Fruit fly (Drosophila melanogaster) whole organism, pupa: ENCODE measurements around the gene CG13737.
A peak's percentile ranks its signal among the peaks of the same experiment; 100 is the strongest.

Source experiments
- CG10348 ChIP-seq: fragments of 200-800 bp; sonication (Bioruptor generic); IDR thresholded peaks from 2 replicates; pipeline ENCODE4 v1.3.6; 2022; ENCODE audit warnings: missing biosample characterization, missing genetic modification characterization
- CG12605 ChIP-seq: fragments of 200-800 bp; sonication (Bioruptor generic); IDR thresholded peaks from 2 replicates; pipeline ENCODE4 v1.3.6; 2022; ENCODE audit warnings: missing biosample characterization, missing genetic modification characterization
- CG13204 ChIP-seq: fragments of 200-800 bp; sonication (Bioruptor generic); optimal IDR thresholded peaks from 2 replicates; lab custom pipeline; 2018; ENCODE audit warnings: missing biosample characterization, mild to moderate bottlenecking, missing genetic modification characterization, moderate library complexity
- CG14655 ChIP-seq: fragments of 200-800 bp; sonication (Bioruptor generic); optimal IDR thresholded peaks from 3 replicates; lab custom pipeline; 2017; ENCODE audit warnings: mild to moderate bottlenecking, missing biosample characterization, missing genetic modification reagents, missing genetic modification characterization
- CG15710 ChIP-seq: fragments of 200-800 bp; sonication (Bioruptor generic); optimal IDR thresholded peaks from 2 replicates; lab custom pipeline; 2018; ENCODE audit warnings: missing biosample characterization, mild to moderate bottlenecking, missing genetic modification characterization, moderate library complexity
- CG17806 ChIP-seq: fragments of 200-800 bp; sonication (Bioruptor generic); optimal IDR thresholded peaks from 2 replicates; lab custom pipeline; 2018; ENCODE audit warnings: missing biosample characterization, mild to moderate bottlenecking, missing genetic modification characterization, moderate library complexity
- CG32121 ChIP-seq: fragments of 200-800 bp; sonication (Bioruptor generic); IDR thresholded peaks from 2 replicates; pipeline ENCODE4 v1.3.6; 2022; ENCODE audit warnings: missing biosample characterization, missing genetic modification characterization
- CG34367 ChIP-seq: fragments of 200-800 bp; sonication (Bioruptor generic); optimal IDR thresholded peaks from 2 replicates; lab custom pipeline; 2018; ENCODE audit warnings: missing biosample characterization, mild to moderate bottlenecking, missing genetic modification characterization
- CG4496 ChIP-seq: fragments of 200-800 bp; sonication (Bioruptor generic); IDR thresholded peaks from 3 replicates; pipeline ENCODE4 v1.3.6; 2022; ENCODE audit warnings: missing biosample characterization, missing genetic modification characterization
- CG8159 ChIP-seq: fragments of 200-800 bp; sonication (Bioruptor generic); optimal IDR thresholded peaks from 3 replicates; lab custom pipeline; 2018; ENCODE audit warnings: missing biosample characterization, mild to moderate bottlenecking, missing genetic modification characterization, moderate library complexity
- CG8301 ChIP-seq: fragments of 200-800 bp; sonication (Bioruptor generic); optimal IDR thresholded peaks from 2 replicates; lab custom pipeline; 2018; ENCODE audit warnings: missing biosample characterization, mild to moderate bottlenecking, missing genetic modification characterization
- CG9948 ChIP-seq: fragments of 200-800 bp; sonication (Bioruptor generic); optimal IDR thresholded peaks from 2 replicates; lab custom pipeline; 2018; ENCODE audit warnings: missing biosample characterization, mild to moderate bottlenecking, missing genetic modification characterization, moderate library complexity
- D1 ChIP-seq: fragments of 200-800 bp; sonication (Bioruptor generic); optimal IDR thresholded peaks from 2 replicates; lab custom pipeline; 2018; ENCODE audit warnings: missing biosample characterization, mild to moderate bottlenecking, missing genetic modification characterization, moderate library complexity
- EcR ChIP-seq: fragments of 200-800 bp; sonication (Bioruptor generic); optimal IDR thresholded peaks from 3 replicates; lab custom pipeline; 2019; ENCODE audit warnings: missing biosample characterization, missing genetic modification characterization, mild to moderate bottlenecking, moderate library complexity, missing genetic modification reagents
- Ets98B ChIP-seq: fragments of 200-800 bp; sonication (Bioruptor generic); IDR thresholded peaks from 2 replicates; pipeline ENCODE4 v1.3.6; 2022; ENCODE audit warnings: missing biosample characterization, missing genetic modification characterization
- Pif1A ChIP-seq: fragments of 200-800 bp; sonication (Bioruptor generic); optimal IDR thresholded peaks from 3 replicates; lab custom pipeline; 2016; ENCODE audit warnings: missing biosample characterization, missing genetic modification characterization
- Pif1B ChIP-seq: fragments of 200-800 bp; sonication (Bioruptor generic); optimal IDR thresholded peaks from 3 replicates; lab custom pipeline; 2016; ENCODE audit warnings: missing biosample characterization, missing genetic modification characterization
- Snoo ChIP-seq: fragments of 200-800 bp; sonication (Bioruptor generic); optimal IDR thresholded peaks from 3 replicates; lab custom pipeline; 2017; ENCODE audit warnings: missing biosample characterization, mild to moderate bottlenecking, missing genetic modification characterization, inconsistent platforms
- fd96Ca ChIP-seq: fragments of 200-800 bp; sonication (Bioruptor generic); IDR thresholded peaks from 3 replicates; pipeline ENCODE4 v1.3.6; 2022; ENCODE audit warnings: missing biosample characterization, missing genetic modification characterization
- gl ChIP-seq: fragments of 200-800 bp; sonication (Bioruptor generic); optimal IDR thresholded peaks from 2 replicates; lab custom pipeline; 2018; ENCODE audit warnings: missing biosample characterization, mild to moderate bottlenecking, missing genetic modification characterization
- rn ChIP-seq: fragments of 200-800 bp; sonication (Bioruptor generic); IDR thresholded peaks from 2 replicates; pipeline ENCODE4 v1.3.6; 2022; ENCODE audit warnings: missing biosample characterization, missing genetic modification characterization

Gene CG13737

DNA sequence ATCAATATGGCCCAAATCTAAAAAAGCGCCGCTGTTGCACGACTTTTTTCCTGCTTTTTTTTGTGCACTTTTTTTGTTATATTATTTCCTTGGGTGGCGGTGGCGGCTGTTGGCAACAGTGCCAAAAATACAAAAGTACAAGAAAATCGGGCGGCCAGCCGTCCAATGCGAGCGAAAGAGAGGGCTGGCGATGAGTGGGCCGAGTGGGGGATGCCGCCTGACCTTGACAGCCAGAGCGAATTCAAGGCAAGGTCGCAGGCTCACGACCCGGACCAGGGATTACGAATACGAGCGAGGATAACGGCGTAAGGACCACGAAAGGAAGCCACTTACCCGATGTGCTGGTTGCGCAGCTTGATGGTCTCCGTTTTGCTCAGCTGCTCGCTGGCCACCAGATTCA is 12.5 kb upstream of the CG13737 start:
- TF ChIP-seq CG4496 (no peak), gl (tag; lab: Kevin White, UChicago) (no peak), Pif1B (GFP tag; lab: Kevin White, UChicago) (no peak), Snoo (tag; lab: Kevin White, UChicago) (no peak), Ets98B (GFP tag; lab: Robert Waterston, UW) (no peak), Pif1A (GFP tag; lab: Kevin White, UChicago) (no peak), CG9948 (no peak), EcR (GFP tag; lab: Kevin White, UChicago) (no peak), CG13204 (GFP tag; lab: Kevin White, UChicago) (no peak)

DNA sequence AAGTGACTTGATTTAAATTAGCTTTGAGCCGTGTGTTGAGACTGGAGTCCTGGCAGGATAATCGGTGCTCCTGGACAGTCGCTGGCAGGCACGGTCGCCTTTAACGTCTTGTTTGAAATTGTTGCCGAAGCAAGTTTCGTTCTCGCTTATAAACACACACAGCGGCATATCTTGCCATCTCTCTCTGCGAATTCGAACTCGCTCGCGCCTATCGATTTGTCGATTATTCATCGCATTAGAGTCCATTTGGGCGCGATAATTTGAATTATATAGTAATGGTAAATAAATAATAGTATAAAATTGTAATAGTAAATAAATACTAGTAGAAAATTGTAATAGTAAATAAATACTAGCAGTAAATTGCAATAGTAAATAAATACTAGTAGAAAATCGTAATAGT is 12.0 kb upstream of the CG13737 start, which contains the start of gene CG8745:
Gene CG8745, minus strand, starts transcription at position 126 of the 400 bp plus-strand sequence.
- TF ChIP-seq CG15710 (tag; lab: Kevin White, UChicago) (no peak), D1 (tag; lab: Kevin White, UChicago) (peak; percentile 9)
- TF ChIP-seq, all 21 proteins: peak for 1

DNA sequence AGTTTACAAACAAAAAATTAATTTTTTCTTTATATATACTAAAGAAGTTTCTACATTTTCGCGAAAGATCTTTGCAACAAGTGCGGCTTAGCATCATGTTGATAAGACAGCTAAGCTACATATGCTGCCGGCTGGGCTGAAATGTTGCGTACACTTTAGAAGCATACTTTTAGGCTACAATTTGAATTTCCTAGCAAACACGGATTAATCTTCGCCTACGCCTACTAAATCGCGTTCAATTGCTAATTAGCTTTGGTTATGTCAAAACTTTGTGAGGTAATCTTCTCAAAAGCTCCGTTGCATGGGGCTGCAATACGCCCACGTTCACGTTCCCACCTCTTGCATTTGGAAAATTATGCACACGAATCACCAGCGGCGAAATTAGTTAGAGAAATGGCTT is 1.8 kb upstream of the CG13737 start:
- TF ChIP-seq CG17806 (no peak), Snoo (tag; lab: Kevin White, UChicago) (no peak), CG13204 (GFP tag; lab: Kevin White, UChicago) (no peak), Pif1A (GFP tag; lab: Kevin White, UChicago) (no peak), CG14655 (GFP tag; lab: Kevin White, UChicago) (no peak), CG8159 (tag; lab: Kevin White, UChicago) (no peak), CG10348 (no peak), gl (tag; lab: Kevin White, UChicago) (no peak), rn (no peak), CG15710 (tag; lab: Kevin White, UChicago) (no peak), CG32121 (no peak), Pif1B (GFP tag; lab: Kevin White, UChicago) (no peak), fd96Ca (GFP tag; lab: Robert Waterston, UW) (no peak)
- TF ChIP-seq, all 21 proteins: peak for 0

DNA sequence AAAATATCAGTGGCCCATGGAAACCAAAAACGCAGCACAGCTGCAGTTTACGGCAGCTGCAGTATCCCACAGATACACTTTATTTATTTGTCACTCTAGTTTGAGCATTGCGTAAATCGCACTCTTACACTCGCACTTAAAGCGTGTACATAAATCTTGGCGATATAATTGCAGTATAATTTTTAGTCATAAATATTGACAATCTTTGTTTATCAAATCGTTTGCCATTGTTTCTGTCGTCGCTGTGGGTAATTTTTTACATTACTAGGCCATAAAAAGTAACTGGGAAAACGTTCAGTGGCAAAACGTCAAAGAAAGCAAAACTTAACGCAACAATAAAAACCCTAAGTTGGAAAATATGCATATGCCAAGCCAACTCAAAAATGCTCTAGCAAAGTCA is 890 bp upstream of the CG13737 start:
- TF ChIP-seq CG32121 (peak; percentile 64), Ets98B (GFP tag; lab: Robert Waterston, UW) (no peak), CG4496 (peak; percentile 81), EcR (GFP tag; lab: Kevin White, UChicago) (no peak), CG14655 (GFP tag; lab: Kevin White, UChicago) (no peak), D1 (tag; lab: Kevin White, UChicago) (no peak), gl (tag; lab: Kevin White, UChicago) (no peak), Pif1A (GFP tag; lab: Kevin White, UChicago) (peak; percentile 64), rn (peak; percentile 51; the same call in 1 of the 2 replicates), CG34367 (tag; lab: Kevin White, UChicago) (no peak), CG9948 (no peak), CG17806 (no peak)

DNA sequence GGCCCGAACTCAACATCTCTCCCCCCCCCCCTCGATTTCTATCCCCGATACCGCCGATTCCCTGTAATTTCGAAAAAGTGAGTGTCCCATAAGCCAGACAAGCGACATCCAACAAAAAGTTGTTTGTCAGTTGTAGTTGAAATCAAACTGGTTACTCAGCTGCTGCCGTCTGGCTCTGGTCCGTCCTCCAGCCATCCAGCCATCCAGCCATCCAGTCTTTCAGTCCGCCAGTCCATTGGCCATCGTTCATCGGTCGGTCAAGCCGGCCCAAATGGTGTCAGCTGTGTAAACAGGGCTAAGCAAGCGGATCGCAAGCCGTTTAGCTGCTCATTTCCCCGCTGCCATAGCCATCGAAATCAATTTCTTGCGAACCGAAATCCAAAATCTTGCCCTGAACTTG is 2.8 kb downstream of the CG13737 start:
- TF ChIP-seq gl (tag; lab: Kevin White, UChicago) (no peak), Snoo (tag; lab: Kevin White, UChicago) (no peak), Ets98B (GFP tag; lab: Robert Waterston, UW) (no peak), fd96Ca (GFP tag; lab: Robert Waterston, UW) (no peak), CG15710 (tag; lab: Kevin White, UChicago) (no peak), CG13204 (GFP tag; lab: Kevin White, UChicago) (peak; percentile 5), CG14655 (GFP tag; lab: Kevin White, UChicago) (no peak), rn (no peak)

DNA sequence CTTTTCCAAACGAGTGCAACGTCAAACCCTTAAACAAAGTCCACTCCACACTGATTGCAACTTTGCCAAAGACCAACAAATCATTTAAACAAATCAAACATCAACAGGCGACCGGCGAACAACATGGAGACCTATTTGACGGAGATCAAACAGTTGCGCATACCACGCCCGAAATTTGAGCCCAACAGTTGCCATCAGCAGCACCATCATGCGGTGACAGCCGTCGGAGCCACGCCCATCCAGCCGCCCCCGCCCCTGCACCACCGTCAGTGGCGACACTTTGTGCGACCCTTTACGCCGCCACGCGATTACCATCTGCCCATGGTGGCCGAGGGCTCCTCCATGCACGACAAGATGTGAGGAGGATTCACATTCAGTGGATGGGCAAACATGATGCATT is 3.7 kb downstream of the CG13737 start:
- TF ChIP-seq EcR (GFP tag; lab: Kevin White, UChicago) (no peak), CG17806 (no peak), CG13204 (GFP tag; lab: Kevin White, UChicago) (no peak), CG8301 (tag; lab: Kevin White, UChicago) (no peak), CG12605 (GFP tag; lab: Robert Waterston, UW) (no peak), CG32121 (no peak), CG10348 (no peak), CG14655 (GFP tag; lab: Kevin White, UChicago) (no peak), fd96Ca (GFP tag; lab: Robert Waterston, UW) (no peak), D1 (tag; lab: Kevin White, UChicago) (no peak), Ets98B (GFP tag; lab: Robert Waterston, UW) (no peak), Pif1A (GFP tag; lab: Kevin White, UChicago) (no peak), Pif1B (GFP tag; lab: Kevin White, UChicago) (no peak), rn (no peak), CG15710 (tag; lab: Kevin White, UChicago) (no peak), CG9948 (no peak), CG8159 (tag; lab: Kevin White, UChicago) (no peak), CG34367 (tag; lab: Kevin White, UChicago) (no peak), CG4496 (no peak), Snoo (tag; lab: Kevin White, UChicago) (no peak)
